Fruit fly (Drosophila melanogaster): ENCODE results near the gene eff.

DNA sequence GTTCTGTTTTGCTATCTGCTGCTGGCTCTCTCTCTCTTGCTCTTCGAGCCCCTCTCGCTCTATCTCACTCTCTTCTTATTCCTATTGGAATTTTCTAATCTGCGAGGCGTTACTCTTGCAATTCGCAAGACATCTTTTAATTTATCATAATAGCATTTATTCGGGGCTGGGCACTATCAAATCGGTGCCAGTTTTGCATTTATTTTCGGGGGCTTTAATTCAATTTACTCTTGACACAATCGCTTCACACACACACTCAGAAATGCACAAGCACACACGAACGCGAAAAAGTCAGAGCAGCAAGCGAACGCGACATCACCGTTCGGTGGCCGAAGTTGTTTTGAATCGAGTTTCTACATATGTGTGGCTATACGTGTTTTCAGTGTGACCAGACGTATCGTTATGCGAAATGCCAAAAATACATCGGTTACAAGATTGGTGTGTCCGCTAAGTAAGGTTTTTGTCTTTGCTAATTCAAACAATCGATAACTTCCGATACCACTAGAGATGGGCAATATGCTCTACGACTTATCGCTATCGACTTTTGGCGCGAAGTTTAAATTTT is 44.1 kb downstream of the eff start, which contains the start of gene Meltrin:
- TF ChIP-seq insv (optimal IDR thresholded peaks at IDR 0.05): no peak
- no peak for TF ChIP-seq psq (optimal IDR thresholded peaks at IDR 0.05)
